Fruit fly (Drosophila melanogaster): ENCODE data around the gene CG14374.

The CG14374 gene

dm6 chr3R:13381744-13382435, 15.1 kb downstream of the CG14374 start, which contains the start of the genes mRpS21 and Droj2 (continued):
- peak; percentile 41 for TF ChIP-seq Sry-δ (GFP tag; optimal IDR thresholded peaks at IDR 0.05)
- TF ChIP-seq CG9876 (GFP tag; optimal IDR thresholded peaks at IDR 0.05): no peak
- peak; percentile 95 for TF ChIP-seq Elba2 (GFP tag; optimal IDR thresholded peaks at IDR 0.05)
- TF ChIP-seq Mrtf (GFP tag; IDR thresholded peaks at IDR 0.05): no peak
- no peak for TF ChIP-seq sima (GFP tag; optimal IDR thresholded peaks at IDR 0.05)
- TF ChIP-seq HLH3B (GFP tag; IDR thresholded peaks at IDR 0.05): peak; percentile 21; the same call in 1 of the 2 replicates
- TF ChIP-seq sc (optimal IDR thresholded peaks at IDR 0.05): no peak
- no peak for TF ChIP-seq sc (GFP tag; optimal IDR thresholded peaks at IDR 0.05)
- no peak for TF ChIP-seq CG2129 (GFP tag; IDR thresholded peaks at IDR 0.05; ENCODE audit: partially characterized antibody)
- TF ChIP-seq CG13894 (tag; optimal IDR thresholded peaks at IDR 0.05): peak; percentile 59
- no peak for TF ChIP-seq CG1024 (GFP tag; IDR thresholded peaks at IDR 0.05)
- no peak for TF ChIP-seq Hr39 (optimal IDR thresholded peaks at IDR 0.05)
- TF ChIP-seq z (GFP tag; IDR thresholded peaks at IDR 0.05): no peak
- peak; percentile 77 for TF ChIP-seq CG9932 (GFP tag; IDR thresholded peaks at IDR 0.05)
- TF ChIP-seq hbn (GFP tag; IDR thresholded peaks at IDR 0.05; ENCODE audit: partially characterized antibody): no peak; the same call in 1 of the 2 replicates
- no peak for TF ChIP-seq sqz (GFP tag; optimal IDR thresholded peaks at IDR 0.05)
- peak; percentile 44 for TF ChIP-seq Dip3 (GFP tag; optimal IDR thresholded peaks at IDR 0.05)
- no peak for TF ChIP-seq CG11723 (GFP tag; optimal IDR thresholded peaks at IDR 0.05)
- no peak for TF ChIP-seq CG1792 (GFP tag; optimal IDR thresholded peaks at IDR 0.05)
- peak; percentile 38 to 78 for TF ChIP-seq Pdp1 (GFP tag; optimal IDR thresholded peaks at IDR 0.05)
- no peak for TF ChIP-seq run (tag; optimal IDR thresholded peaks at IDR 0.05)
- peak; percentile 77 for TF ChIP-seq CG17361 (GFP tag; IDR thresholded peaks at IDR 0.05)
- no peak for TF ChIP-seq CkIIα-i1 (GFP tag; IDR thresholded peaks at IDR 0.05)
- no peak for TF ChIP-seq Aef1 (GFP tag; IDR thresholded peaks at IDR 0.05)
- TF ChIP-seq CG13123 (GFP tag; optimal IDR thresholded peaks at IDR 0.05): no peak
- 0 out of 2 replicates have a peak, but pooled peaks have one; percentile 28 for TF ChIP-seq Dref (GFP tag; IDR thresholded peaks at IDR 0.05)
- peak; percentile 66 for TF ChIP-seq pho (GFP tag; optimal IDR thresholded peaks at IDR 0.05)
- peak; percentile 7 for TF ChIP-seq Camta (GFP tag; optimal IDR thresholded peaks at IDR 0.05)
- TF ChIP-seq trh (GFP tag; optimal IDR thresholded peaks at IDR 0.05): no peak
- no peak for TF ChIP-seq CG16815 (GFP tag; optimal IDR thresholded peaks at IDR 0.05)
- peak; percentile 57 for TF ChIP-seq tin (GFP tag; optimal IDR thresholded peaks at IDR 0.05)
- peak; percentile 35 for TF ChIP-seq hkb (optimal IDR thresholded peaks at IDR 0.05)
- TF ChIP-seq hkb (GFP tag; IDR thresholded peaks at IDR 0.05): no peak; the same call in 1 of the 2 replicates
- no peak for TF ChIP-seq CG31365 (tag; optimal IDR thresholded peaks at IDR 0.05)
- TF ChIP-seq Doc3 (GFP tag; IDR thresholded peaks at IDR 0.05; ENCODE audit: partially characterized antibody): no peak
- peak; percentile 81 for TF ChIP-seq CG10543 (GFP tag; optimal IDR thresholded peaks at IDR 0.05)
- TF ChIP-seq Hmx (GFP tag; optimal IDR thresholded peaks at IDR 0.05): no peak
- TF ChIP-seq CG8924 (tag; optimal IDR thresholded peaks at IDR 0.05): peak; percentile 83
- peak; percentile 7 for TF ChIP-seq Nf-YB (GFP tag; optimal IDR thresholded peaks at IDR 0.05)
- TF ChIP-seq jumu (GFP tag; optimal IDR thresholded peaks at IDR 0.05): no peak
- TF ChIP-seq CG2116 (GFP tag; optimal IDR thresholded peaks at IDR 0.05): peak; percentile 96
- no peak for TF ChIP-seq Hand (GFP tag; optimal IDR thresholded peaks at IDR 0.05)
- peak; percentile 20 for TF ChIP-seq Tbp (GFP tag; optimal IDR thresholded peaks at IDR 0.05)
- no peak for TF ChIP-seq luna (GFP tag; optimal IDR thresholded peaks at IDR 0.05)
- TF ChIP-seq CG10267 (tag; optimal IDR thresholded peaks at IDR 0.05): peak; percentile 60
- TF ChIP-seq vvl (GFP tag; IDR thresholded peaks at IDR 0.05): no peak; the same call in 1 of the 2 replicates
- peak; percentile 76 for TF ChIP-seq slbo (GFP tag; IDR thresholded peaks at IDR 0.05)
- TF ChIP-seq dimm (GFP tag; IDR thresholded peaks at IDR 0.05): no peak
- TF ChIP-seq yki (optimal IDR thresholded peaks at IDR 0.05): no peak
- no peak for TF ChIP-seq CG34224 (GFP tag; IDR thresholded peaks at IDR 0.05; ENCODE audit: partially characterized antibody)
- TF ChIP-seq CG6854 (GFP tag; optimal IDR thresholded peaks at IDR 0.05): no peak
- TF ChIP-seq MESR4 (GFP tag; optimal IDR thresholded peaks at IDR 0.05): peak; percentile 74

Data from whole organism, embryonic.